Worm (Caenorhabditis elegans) whole organism, midembryonic: ENCODE results near the gene pas-1.

ENCODE experiments used
- T22C8.4 ChIP-seq: fragments of 200-800 bp; sonication (Bioruptor generic); IDR thresholded peaks from 2 replicates; pipeline ENCODE4 v1.3.6; 2022; ENCODE audit warnings: missing genetic modification characterization, missing compliant biosample characterization
- cog-1 ChIP-seq: sonication (generic microtip); optimal IDR thresholded peaks from 2 replicates; lab custom pipeline; 2016; ENCODE audit warnings: missing genetic modification characterization, missing compliant biosample characterization
- flt-1 ChIP-seq: fragments of 200-800 bp; sonication (Bioruptor generic); IDR thresholded peaks from 2 replicates; pipeline ENCODE4 v1.3.6; 2022; ENCODE audit warnings: missing genetic modification characterization, missing compliant biosample characterization
- klf-2 ChIP-seq: fragments of 200-800 bp; sonication (Bioruptor generic); conservative IDR thresholded peaks from 2 replicates; pipeline ENCODE4 v1.3.6; 2022; ENCODE audit warnings: missing genetic modification reagents, missing genetic modification characterization, missing compliant biosample characterization
- med-1 ChIP-seq: sonication (generic microtip); optimal IDR thresholded peaks from 2 replicates; lab custom pipeline; 2017; ENCODE audit warnings: missing genetic modification characterization, mild to moderate bottlenecking, missing compliant biosample characterization, antibody characterized with exemption, missing genetic modification reagents; ENCODE audit not compliant: insufficient read depth
- ref-1 ChIP-seq: fragments of 200-800 bp; sonication (Bioruptor generic); conservative IDR thresholded peaks from 2 replicates; pipeline ENCODE4 v1.3.6; 2022; ENCODE audit warnings: missing genetic modification reagents, missing genetic modification characterization, missing compliant biosample characterization
- tab-1 ChIP-seq: fragments of 200-800 bp; sonication (Bioruptor generic); IDR thresholded peaks from 2 replicates; pipeline ENCODE4 v1.3.6; 2022; ENCODE audit warnings: missing genetic modification characterization, missing compliant biosample characterization
- ztf-23 ChIP-seq: fragments of 200-800 bp; sonication (Bioruptor generic); IDR thresholded peaks from 2 replicates; pipeline ENCODE4 v1.3.6; 2022; ENCODE audit warnings: missing genetic modification reagents, missing genetic modification characterization, missing compliant biosample characterization
- ztf-29 ChIP-seq: fragments of 200-800 bp; sonication (Bioruptor generic); IDR thresholded peaks from 2 replicates; pipeline ENCODE4 v1.3.6; 2022; ENCODE audit warnings: missing genetic modification reagents, missing genetic modification characterization, missing compliant biosample characterization

pas-1 gene

DNA sequence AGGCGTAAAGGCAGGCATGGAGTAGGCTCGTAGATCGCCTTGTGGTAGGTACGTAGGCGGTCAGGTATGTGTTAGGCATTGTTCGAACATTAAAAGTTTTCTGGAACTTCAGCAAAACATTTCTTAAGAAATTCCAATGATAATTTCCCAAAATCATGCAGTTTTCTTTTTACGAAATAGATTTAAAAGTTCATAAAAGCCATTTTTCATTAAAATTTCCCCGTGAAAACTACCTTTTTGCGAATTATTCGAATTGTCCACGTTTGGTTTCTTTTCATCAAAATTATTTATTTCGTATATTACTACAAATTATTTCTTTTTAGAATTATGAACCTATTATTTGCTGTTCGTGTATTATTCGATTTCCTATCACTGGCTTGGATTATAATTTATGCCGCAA lies 27.7 kb downstream of the pas-1 start, which contains the start of gene C15H11.13:
TSS of gene C15H11.13 (plus strand) at position 301 of the 400 bp plus-strand sequence.
- TF ChIP-seq tab-1 (GFP tag; lab: Robert Waterston, UW) (no peak), cog-1 (tag; lab: Kevin White, UChicago) (no peak), flt-1 (no peak), med-1 (no peak), klf-2 (GFP tag; lab: Robert Waterston, UW) (no peak), ztf-29 (GFP tag; lab: Robert Waterston, UW) (no peak), ref-1 (GFP tag; lab: Robert Waterston, UW) (no peak), ztf-23 (GFP tag; lab: Robert Waterston, UW) (no peak), T22C8.4 (GFP tag; lab: Robert Waterston, UW) (no peak)

DNA sequence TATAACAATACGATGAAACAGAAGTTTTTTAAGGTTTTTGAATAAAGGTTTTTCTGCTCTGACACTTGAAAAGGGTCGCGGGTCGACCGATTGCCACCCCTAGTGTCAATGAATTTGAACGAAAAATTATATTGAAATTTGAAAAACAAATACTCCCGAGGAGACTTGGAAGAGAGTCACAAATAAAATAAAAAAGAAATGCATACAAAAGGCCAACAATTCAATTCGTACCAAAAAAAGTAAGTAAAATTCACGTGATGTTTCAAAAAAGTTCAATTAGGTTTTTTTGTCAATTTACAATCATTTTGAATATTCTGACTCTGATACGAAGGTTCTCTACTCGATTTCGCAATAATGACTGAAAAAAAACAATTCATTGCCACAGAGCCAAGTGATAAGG lies 28.9 kb downstream of the pas-1 start, which contains the start of gene C15H11.1:
TSS of gene C15H11.1 (plus strand) at position 301 of the 400 bp plus-strand sequence.
- TF ChIP-seq ref-1 (GFP tag; lab: Robert Waterston, UW) (no peak), ztf-23 (GFP tag; lab: Robert Waterston, UW) (no peak)

DNA sequence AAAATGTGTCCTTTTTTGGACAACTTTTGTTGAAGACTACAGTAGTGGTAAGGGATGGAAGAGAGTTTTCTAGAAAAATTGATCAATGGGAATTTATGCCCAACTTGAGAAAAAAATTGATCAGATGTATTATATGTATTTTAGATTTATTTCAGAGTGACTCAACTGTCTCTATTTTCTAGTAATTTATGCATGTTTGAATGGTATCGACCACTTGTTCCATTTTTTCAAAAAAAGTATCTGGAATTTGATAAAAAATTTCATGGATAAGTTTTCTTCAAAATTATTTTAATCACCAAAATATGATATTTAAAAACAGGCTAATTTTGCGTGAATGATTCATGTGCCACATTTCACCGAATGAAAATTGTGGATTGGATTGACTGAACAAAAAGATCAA lies 30.6 kb downstream of the pas-1 start, which contains the start of gene C15H11.10:
TSS of gene C15H11.10 (plus strand) at position 301 of the 400 bp plus-strand sequence.
- TF ChIP-seq cog-1 (tag; lab: Kevin White, UChicago) (no peak), ref-1 (GFP tag; lab: Robert Waterston, UW) (no peak), ztf-23 (GFP tag; lab: Robert Waterston, UW) (no peak), med-1 (no peak), tab-1 (GFP tag; lab: Robert Waterston, UW) (no peak), flt-1 (no peak), klf-2 (GFP tag; lab: Robert Waterston, UW) (no peak), T22C8.4 (GFP tag; lab: Robert Waterston, UW) (no peak), ztf-29 (GFP tag; lab: Robert Waterston, UW) (no peak)

DNA sequence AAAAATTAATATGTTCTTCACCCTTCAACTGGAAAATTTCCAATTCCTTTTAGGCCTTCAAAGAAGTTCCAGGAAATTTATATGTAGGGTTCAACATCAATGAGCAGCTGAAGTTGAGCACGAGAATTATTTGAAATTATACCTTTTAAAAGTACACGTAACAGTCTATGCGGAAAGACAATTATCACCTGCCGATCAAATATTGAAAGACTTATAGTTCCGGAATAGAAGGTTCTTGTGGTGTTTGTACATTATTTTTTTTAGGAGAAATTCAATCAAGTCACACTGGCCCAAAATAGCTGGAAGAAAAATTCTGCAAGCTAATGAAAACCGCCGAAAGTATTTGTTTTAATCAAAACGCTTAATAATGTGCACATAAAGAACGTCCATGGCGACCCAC lies 42.2 kb downstream of the pas-1 start:
- TF ChIP-seq klf-2 (GFP tag; lab: Robert Waterston, UW) (no peak), med-1 (no peak), ztf-29 (GFP tag; lab: Robert Waterston, UW) (no peak)

DNA sequence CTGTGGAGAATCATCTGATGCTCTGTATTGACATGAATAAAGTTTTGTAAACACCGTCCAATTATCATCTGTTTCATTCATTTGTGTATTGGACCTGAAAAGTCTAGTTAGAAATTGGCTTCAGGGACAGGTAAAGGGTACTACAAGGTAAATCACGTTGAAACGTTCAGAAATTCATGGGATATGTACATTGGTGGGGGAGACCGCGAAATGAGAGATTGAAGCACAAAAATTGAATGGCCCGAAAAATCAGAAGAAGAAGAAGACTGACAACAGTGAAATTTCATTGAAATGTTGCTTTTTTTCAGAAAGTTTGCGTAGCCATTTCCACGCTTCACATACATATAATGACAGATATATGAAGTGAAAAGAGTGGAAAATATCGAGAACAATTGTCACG lies 43.4 kb downstream of the pas-1 start, which contains the start of gene npr-43:
TSS of gene npr-43 (minus strand) at position 101 of the 400 bp plus-strand sequence.
- TF ChIP-seq flt-1 (no peak), ztf-29 (GFP tag; lab: Robert Waterston, UW) (no peak), tab-1 (GFP tag; lab: Robert Waterston, UW) (no peak)

DNA sequence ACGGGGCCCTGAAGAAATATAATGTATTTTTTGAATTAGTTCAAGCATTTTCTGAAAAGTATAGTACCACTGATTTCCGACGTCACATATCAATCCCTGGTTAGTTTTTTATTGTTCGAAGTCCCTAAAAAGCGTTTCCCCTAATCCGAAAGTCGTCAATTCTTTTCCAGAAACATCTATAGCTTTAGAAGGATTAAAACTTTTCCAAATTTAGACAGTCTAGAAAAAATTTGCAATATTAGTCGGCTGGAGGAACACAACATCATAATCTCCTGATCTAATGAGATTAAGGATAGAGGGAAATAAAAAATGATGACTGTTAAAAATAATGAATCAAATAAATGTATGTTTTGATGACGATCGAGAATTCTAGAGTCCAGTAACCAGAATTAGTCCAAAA lies 44.4 kb downstream of the pas-1 start:
- TF ChIP-seq ref-1 (GFP tag; lab: Robert Waterston, UW) (no peak), flt-1 (no peak), cog-1 (tag; lab: Kevin White, UChicago) (no peak), T22C8.4 (GFP tag; lab: Robert Waterston, UW) (no peak), klf-2 (GFP tag; lab: Robert Waterston, UW) (no peak)

DNA sequence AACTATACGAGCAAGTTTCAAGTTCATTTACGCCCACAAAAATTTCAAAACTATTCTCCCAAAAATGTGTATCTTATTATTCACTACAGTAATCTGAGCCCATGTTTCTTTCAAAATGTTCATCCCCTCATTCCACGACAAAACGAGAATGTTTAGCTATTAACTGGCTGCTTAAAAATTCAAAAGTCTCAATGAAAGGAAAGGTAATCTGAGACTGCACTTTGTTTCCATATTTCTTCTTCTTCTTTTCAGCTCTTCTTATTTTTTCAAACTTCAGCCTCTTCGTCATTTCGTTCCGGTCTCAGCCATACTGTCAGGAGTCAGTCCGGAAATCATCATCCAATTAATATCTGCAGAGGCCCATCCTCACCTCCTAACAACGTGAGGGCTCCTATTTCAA lies 49.6 kb downstream of the pas-1 start, which contains the start of gene unc-39:
TSS of gene unc-39 (plus strand) at position 301 of the 400 bp plus-strand sequence.
- TF ChIP-seq ztf-23 (GFP tag; lab: Robert Waterston, UW) (no peak), ref-1 (GFP tag; lab: Robert Waterston, UW) (no peak), klf-2 (GFP tag; lab: Robert Waterston, UW) (no peak), tab-1 (GFP tag; lab: Robert Waterston, UW) (no peak)
